Worm (Caenorhabditis elegans) whole organism, dauer: ENCODE measurements around the gene D1054.19.

Source experiments
- unc-62 ChIP-seq: sonication (generic microtip); optimal IDR thresholded peaks from 2 replicates; lab custom pipeline; 2017; ENCODE audit warnings: missing biosample characterization, missing genetic modification reagents, missing genetic modification characterization

Gene D1054.19

DNA sequence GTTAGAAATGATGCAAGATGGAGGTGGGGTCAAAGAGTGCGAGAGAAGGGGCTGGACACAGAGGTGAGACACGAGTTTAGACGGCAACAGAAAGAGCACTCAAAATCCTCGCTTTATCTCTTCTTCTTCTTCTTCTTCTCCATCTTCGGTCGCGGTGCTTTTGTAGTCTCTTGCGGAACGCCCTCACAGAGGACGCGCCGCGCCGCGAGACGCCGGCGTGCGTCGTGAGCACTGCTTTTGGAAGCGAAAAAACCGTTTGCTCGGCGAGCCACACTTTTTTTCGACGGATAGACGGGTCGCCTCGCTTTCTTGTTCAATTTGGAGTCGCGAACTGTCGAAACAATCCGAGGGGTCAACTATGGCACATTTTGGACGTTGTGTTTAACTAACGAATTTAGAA, 4.7 kb upstream of the D1054.19 start, which contains the start of gene D1054.9:
Gene D1054.9, minus strand, starts transcription at position 137 of the 400 bp plus-strand sequence.
- no peak for TF ChIP-seq unc-62 (GFP tag; lab: Kevin White, UChicago)

- TF ChIP-seq unc-62 (GFP tag; lab: Kevin White, UChicago), result no peak
Observed at ce11 chrV:10792775-10793174, 2.8 kb upstream of the D1054.19 start, which contains the start of gene D1054.10. TSS of gene D1054.10 (minus strand) at chrV:10792875.

- no peak for TF ChIP-seq unc-62 (GFP tag; lab: Kevin White, UChicago)
Observed at ce11 chrV:10793498-10793897, 2.1 kb upstream of the D1054.19 start, which contains the start of gene ule-3. TSS of gene ule-3 (plus strand) at chrV:10793798.

ce11 chrV:10794463-10794862, 1.1 kb upstream of the D1054.19 start:
- no peak for TF ChIP-seq unc-62 (GFP tag; lab: Kevin White, UChicago)

ce11 chrV:10798090-10798489, 2.5 kb downstream of the D1054.19 start, which contains the start of gene srh-184:
TSS of gene srh-184 (minus strand) at chrV:10798190.
- TF ChIP-seq unc-62 (GFP tag; lab: Kevin White, UChicago), result no peak

ce11 chrV:10801154-10801553, 5.6 kb downstream of the D1054.19 start, which contains the start of gene D1054.18:
TSS of gene D1054.18 (minus strand) at chrV:10801198.
- TF ChIP-seq unc-62 (GFP tag; lab: Kevin White, UChicago), result no peak

- no peak for TF ChIP-seq unc-62 (GFP tag; lab: Kevin White, UChicago)
Observed at ce11 chrV:10802060-10802459, 6.5 kb downstream of the D1054.19 start.

ce11 chrV:10804374-10804773, 8.8 kb downstream of the D1054.19 start, which contains the start of gene secs-1:
TSS of gene secs-1 (minus strand) at chrV:10804474.
- no peak for TF ChIP-seq unc-62 (GFP tag; lab: Kevin White, UChicago)

- no peak for TF ChIP-seq unc-62 (GFP tag; lab: Kevin White, UChicago)
Observed at ce11 chrV:10805934-10806333, 10.3 kb downstream of the D1054.19 start, which contains the start of gene prp-38. TSS of gene prp-38 (minus strand) at chrV:10806034.

- no peak for TF ChIP-seq unc-62 (GFP tag; lab: Kevin White, UChicago)
Observed at ce11 chrV:10807862-10808327, 12.3 kb downstream of the D1054.19 start, which contains the start of gene plrg-1. TSS of gene plrg-1 (minus strand) at chrV:10807912.

- no peak for TF ChIP-seq unc-62 (GFP tag; lab: Kevin White, UChicago)
Observed at ce11 chrV:10811763-10812162, 16.2 kb downstream of the D1054.19 start, which contains the start of gene C29A12.22. TSS of gene C29A12.22 (plus strand) at chrV:10812063.

DNA sequence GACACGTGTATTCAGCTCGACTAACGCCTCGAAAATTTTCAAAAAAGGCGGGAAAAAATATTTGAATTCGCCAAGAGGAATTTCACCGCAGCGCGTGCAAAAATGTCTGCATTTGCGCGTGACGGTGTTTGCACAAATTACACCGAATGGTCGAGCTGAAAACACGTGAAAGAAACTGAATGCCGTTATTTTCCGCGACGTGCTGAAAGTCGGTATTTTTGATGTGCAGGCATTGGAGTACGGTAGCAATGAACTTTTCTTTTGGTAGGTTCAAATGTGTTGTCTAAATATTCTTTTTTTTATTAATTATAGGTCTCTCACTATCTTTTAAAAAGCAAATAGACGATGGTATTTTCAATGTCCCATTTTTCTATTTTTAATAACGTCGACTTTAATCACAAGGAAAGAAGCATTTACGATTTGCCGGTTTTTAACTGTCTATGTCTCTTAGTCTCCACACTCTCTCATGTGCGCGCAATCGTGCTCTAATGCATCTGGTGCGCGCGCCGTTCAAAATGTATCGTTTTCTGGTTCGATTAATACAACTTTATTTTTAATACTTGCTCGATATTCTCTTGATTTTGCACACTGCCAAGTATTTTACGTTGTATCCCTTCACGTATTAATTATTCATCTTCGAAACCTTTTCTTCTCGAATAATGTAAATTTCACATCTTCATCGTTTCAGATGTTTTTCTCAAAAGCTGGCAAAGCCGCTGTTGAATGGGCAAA, 18.0 kb downstream of the D1054.19 start, which contains the start of the genes C29A12.1 and lig-1:
Gene C29A12.1, minus strand, starts transcription at position 63 of the 732 bp plus-strand sequence.
Gene lig-1, plus strand, starts transcription at position 682 of the 732 bp plus-strand sequence.
- no peak for TF ChIP-seq unc-62 (GFP tag; lab: Kevin White, UChicago)

- TF ChIP-seq unc-62 (GFP tag; lab: Kevin White, UChicago), result no peak
Observed at ce11 chrV:10814333-10814732, 18.7 kb downstream of the D1054.19 start.

ce11 chrV:10816831-10817230, 21.2 kb downstream of the D1054.19 start:
- no peak for TF ChIP-seq unc-62 (GFP tag; lab: Kevin White, UChicago)

ce11 chrV:10818498-10818897, 22.9 kb downstream of the D1054.19 start:
- no peak for TF ChIP-seq unc-62 (GFP tag; lab: Kevin White, UChicago)

DNA sequence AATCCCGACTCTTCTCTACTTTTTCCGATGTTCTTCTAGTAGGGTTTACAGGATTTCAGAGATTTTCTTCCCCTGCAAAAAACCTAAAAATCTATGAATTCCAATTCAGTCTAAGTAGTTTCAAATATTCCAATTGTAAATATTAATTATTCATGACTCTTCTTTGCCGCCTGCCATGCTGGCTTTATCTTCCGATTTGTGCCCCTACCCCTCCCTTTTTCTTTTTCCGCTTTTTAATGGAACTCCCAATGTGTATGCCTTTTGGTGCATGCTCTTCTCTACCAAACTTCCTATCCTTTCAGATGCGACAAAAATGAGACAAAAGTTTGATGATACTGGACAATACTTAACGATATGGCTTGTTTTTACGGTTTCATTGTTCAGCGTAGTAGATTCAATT, 29.1 kb downstream of the D1054.19 start, which contains the start of gene nrx-1:
Gene nrx-1, plus strand, starts transcription at position 301 of the 400 bp plus-strand sequence.
- TF ChIP-seq unc-62 (GFP tag; lab: Kevin White, UChicago), result no peak
